Worm (Caenorhabditis elegans): ENCODE measurements around the gene srb-18.

DNA sequence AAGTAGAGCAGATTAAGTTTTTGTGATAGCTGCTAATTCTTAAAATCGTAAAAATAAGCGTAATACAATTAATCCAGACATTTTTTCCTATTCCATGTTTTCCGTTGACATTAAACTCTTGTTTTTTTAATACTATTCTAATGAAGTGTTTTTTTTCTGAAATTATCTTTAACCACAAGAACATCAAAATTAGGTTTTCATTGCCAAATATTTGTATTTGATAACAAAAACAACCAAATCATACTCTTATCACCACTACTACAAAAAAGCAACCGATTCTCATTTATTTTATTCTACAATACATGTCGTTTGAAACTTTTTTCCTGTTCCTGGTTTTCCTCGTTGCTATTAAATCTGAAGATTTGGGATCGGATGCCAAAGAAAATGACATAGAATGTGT is 12.1 kb downstream of the srb-18 start, which contains the start of gene C54F6.17:
- no peak for TF ChIP-seq him-1 (tag; optimal IDR thresholded peaks at IDR 0.05)
- TF ChIP-seq W03F9.2 (tag; optimal IDR thresholded peaks at IDR 0.05) = no peak
